Worm (Caenorhabditis elegans): Measurements from ENCODE around the gene akap-1.

DNA sequence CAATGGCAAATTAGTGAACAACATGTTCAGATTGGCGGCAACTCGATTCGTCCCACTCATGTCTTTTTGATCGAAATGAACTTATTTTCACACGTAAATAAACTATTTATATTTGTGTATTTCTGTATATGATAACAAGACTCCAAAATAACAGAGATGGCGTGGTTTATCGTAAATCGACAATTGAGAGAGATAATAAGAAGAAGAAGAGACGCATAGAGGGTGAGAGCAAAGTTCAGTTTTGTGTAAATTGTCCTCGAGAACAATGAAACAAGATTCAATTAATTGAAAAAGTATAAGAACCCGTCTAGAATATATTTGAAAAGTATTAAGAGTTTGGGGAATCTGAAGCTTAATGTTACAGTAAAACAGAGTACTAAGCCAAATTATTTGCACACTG, 58.2 kb downstream of the akap-1 start:
- TF ChIP-seq ceh-88 (GFP tag; IDR thresholded peaks at IDR 0.05), result no peak
- TF ChIP-seq mdl-1 (tag; optimal IDR thresholded peaks at IDR 0.05), result no peak
- no peak for TF ChIP-seq C34B4.2 (tag; optimal IDR thresholded peaks at IDR 0.05)
- TF ChIP-seq sptf-1 (tag; optimal IDR thresholded peaks at IDR 0.05), result no peak
- TF ChIP-seq lin-15B (tag; optimal IDR thresholded peaks at IDR 0.05), result no peak
- no peak for TF ChIP-seq nhr-237 (tag; optimal IDR thresholded peaks at IDR 0.05)
- peak in 1 of 2 experiments; percentile 51 for TF ChIP-seq lsy-2 (tag; optimal IDR thresholded peaks at IDR 0.05)
- TF ChIP-seq unc-98 (GFP tag; IDR thresholded peaks at IDR 0.05), result no peak
- no peak for TF ChIP-seq sox-4 (tag; optimal IDR thresholded peaks at IDR 0.05)
- TF ChIP-seq nhr-76 (tag; optimal IDR thresholded peaks at IDR 0.05), result no peak
